Worm (Caenorhabditis elegans) whole organism, young adult: ENCODE data around the gene F18E3.13.

ENCODE experiments used
- B0261.1 ChIP-seq: sonication (generic microtip); optimal IDR thresholded peaks from 2 replicates; lab custom pipeline; 2016; ENCODE audit warnings: mild to moderate bottlenecking, missing genetic modification characterization, moderate library complexity, missing compliant biosample characterization
- C17E4.6 ChIP-seq: fragments of 200-800 bp; sonication (Bioruptor generic); IDR thresholded peaks from 2 replicates; pipeline ENCODE4 v1.3.6; 2022; ENCODE audit warnings: missing genetic modification reagents, missing genetic modification characterization, missing compliant biosample characterization
- D2030.7 ChIP-seq: fragments of 200-800 bp; sonication (Bioruptor generic); IDR thresholded peaks from 2 replicates; pipeline ENCODE4 v1.3.6; 2022; ENCODE audit warnings: missing genetic modification reagents, missing genetic modification characterization, missing compliant biosample characterization
- F23B12.7 ChIP-seq: sonication (generic microtip); optimal IDR thresholded peaks from 2 replicates; lab custom pipeline; 2017; ENCODE audit warnings: missing genetic modification characterization, mild to moderate bottlenecking, missing compliant biosample characterization, antibody characterized with exemption, moderate library complexity; ENCODE audit not compliant: insufficient read depth
- F57A8.1 ChIP-seq: fragments of 200-800 bp; sonication (Bioruptor generic); optimal IDR thresholded peaks from 2 replicates; lab custom pipeline; 2018; ENCODE audit warnings: mild to moderate bottlenecking, missing genetic modification characterization, moderate library complexity, missing compliant biosample characterization
- K12H6.12 ChIP-seq: fragments of 200-800 bp; sonication (Bioruptor generic); optimal IDR thresholded peaks from 2 replicates; lab custom pipeline; 2018; ENCODE audit warnings: mild to moderate bottlenecking, missing genetic modification characterization, missing compliant biosample characterization
- T07F8.4 ChIP-seq: sonication (generic microtip); optimal IDR thresholded peaks from 2 replicates; lab custom pipeline; 2016; ENCODE audit warnings: mild to moderate bottlenecking, missing genetic modification characterization, moderate library complexity, missing compliant biosample characterization
- akir-1 ChIP-seq: fragments of 200-800 bp; sonication (Bioruptor generic); optimal IDR thresholded peaks from 2 replicates; lab custom pipeline; 2018; ENCODE audit warnings: mild to moderate bottlenecking, missing genetic modification characterization, moderate library complexity, missing compliant biosample characterization
- aptf-2 ChIP-seq: fragments of 200-800 bp; sonication (Bioruptor generic); conservative IDR thresholded peaks from 2 replicates; pipeline ENCODE4 v1.3.6; 2022; ENCODE audit warnings: missing genetic modification reagents, missing genetic modification characterization, missing compliant biosample characterization
- bed-1 ChIP-seq: fragments of 200-800 bp; sonication (Bioruptor generic); IDR thresholded peaks from 2 replicates; pipeline ENCODE4 v1.3.6; 2022; ENCODE audit warnings: missing genetic modification reagents, missing genetic modification characterization, missing compliant biosample characterization
- ceh-58 ChIP-seq: fragments of 200-800 bp; sonication (Bioruptor generic); IDR thresholded peaks from 2 replicates; pipeline ENCODE4 v1.3.6; 2022; ENCODE audit warnings: missing genetic modification characterization, missing compliant biosample characterization
- chd-7 ChIP-seq: sonication (generic microtip); optimal IDR thresholded peaks from 2 replicates; lab custom pipeline; 2016; ENCODE audit warnings: mild to moderate bottlenecking, missing genetic modification characterization, moderate library complexity, missing compliant biosample characterization
- die-1 ChIP-seq: sonication (generic microtip); optimal IDR thresholded peaks from 2 replicates; lab custom pipeline; 2016; ENCODE audit warnings: missing genotype, mild to moderate bottlenecking, missing genetic modification characterization, missing compliant biosample characterization
- egl-18 ChIP-seq: fragments of 200-800 bp; sonication (Bioruptor generic); IDR thresholded peaks from 2 replicates; pipeline ENCODE4 v1.3.6; 2022; ENCODE audit warnings: missing genetic modification reagents, missing genetic modification characterization, missing compliant biosample characterization
- egrh-3 ChIP-seq: fragments of 200-800 bp; sonication (Bioruptor generic); IDR thresholded peaks from 2 replicates; pipeline ENCODE4 v1.3.6; 2022; ENCODE audit warnings: missing genetic modification reagents, missing genetic modification characterization, missing compliant biosample characterization
- ekl-4 ChIP-seq: fragments of 200-800 bp; sonication (Bioruptor generic); IDR thresholded peaks from 2 replicates; pipeline ENCODE4 v1.3.6; 2022; ENCODE audit warnings: missing genetic modification reagents, missing genetic modification characterization, missing compliant biosample characterization
- gei-17 ChIP-seq: fragments of 200-800 bp; sonication (Bioruptor generic); optimal IDR thresholded peaks from 2 replicates; lab custom pipeline; 2018; ENCODE audit warnings: mild to moderate bottlenecking, missing genetic modification characterization, missing compliant biosample characterization
- him-1 ChIP-seq: sonication (generic microtip); optimal IDR thresholded peaks from 2 replicates; lab custom pipeline; 2016; ENCODE audit warnings: missing genotype, missing genetic modification reagents, missing genetic modification characterization, missing compliant biosample characterization
- hrde-1 ChIP-seq: sonication (generic microtip); optimal IDR thresholded peaks from 2 replicates; lab custom pipeline; 2016; ENCODE audit warnings: missing genetic modification characterization, mild to moderate bottlenecking, missing compliant biosample characterization, moderate library complexity, missing genotype, missing genetic modification reagents, borderline replicate concordance
- hsf-1 ChIP-seq: fragments of 200-800 bp; sonication (Bioruptor generic); IDR thresholded peaks from 2 replicates; pipeline ENCODE4 v1.3.6; 2022; ENCODE audit warnings: missing genetic modification reagents, missing genetic modification characterization, missing compliant biosample characterization
- lag-1 ChIP-seq: fragments of 200-800 bp; sonication (Bioruptor generic); IDR thresholded peaks from 2 replicates; pipeline ENCODE4 v1.3.6; 2022; ENCODE audit warnings: missing genetic modification reagents, missing genetic modification characterization, missing compliant biosample characterization
- lsl-1 ChIP-seq: fragments of 200-800 bp; sonication (Bioruptor generic); optimal IDR thresholded peaks from 2 replicates; lab custom pipeline; 2018; ENCODE audit warnings: mild to moderate bottlenecking, missing genetic modification characterization, moderate library complexity, missing compliant biosample characterization
- madf-10 ChIP-seq: sonication (generic microtip); optimal IDR thresholded peaks from 2 replicates; lab custom pipeline; 2016; ENCODE audit warnings: mild to moderate bottlenecking, missing genetic modification characterization, missing compliant biosample characterization
- mes-4 ChIP-seq: sonication (generic microtip); optimal IDR thresholded peaks from 2 replicates; lab custom pipeline; 2016; ENCODE audit warnings: missing genotype, missing genetic modification characterization, missing compliant biosample characterization
- nfya-1 ChIP-seq: sonication (generic microtip); optimal IDR thresholded peaks from 2 replicates; lab custom pipeline; 2017; ENCODE audit warnings: antibody characterized with exemption, missing compliant biosample characterization, missing genetic modification characterization, borderline replicate concordance; ENCODE audit not compliant: insufficient read depth
- nfya-2 ChIP-seq: fragments of 200-800 bp; sonication (Bioruptor generic); IDR thresholded peaks from 2 replicates; pipeline ENCODE4 v1.3.6; 2022; ENCODE audit warnings: missing genetic modification reagents, missing genetic modification characterization, missing compliant biosample characterization
- nfyb-1 ChIP-seq: fragments of 200-800 bp; sonication (Bioruptor generic); IDR thresholded peaks from 2 replicates; pipeline ENCODE4 v1.3.6; 2022; ENCODE audit warnings: missing genetic modification reagents, missing genetic modification characterization, missing compliant biosample characterization
- nhr-27 ChIP-seq: fragments of 200-800 bp; sonication (Bioruptor generic); optimal IDR thresholded peaks from 2 replicates; lab custom pipeline; 2018; ENCODE audit warnings: mild to moderate bottlenecking, missing genetic modification characterization, moderate library complexity, missing compliant biosample characterization
- nhr-90 ChIP-seq: sonication (generic microtip); optimal IDR thresholded peaks from 2 replicates; lab custom pipeline; 2016; ENCODE audit warnings: missing genotype, mild to moderate bottlenecking, missing genetic modification characterization, missing compliant biosample characterization
- pbrm-1 ChIP-seq: fragments of 200-800 bp; sonication (Bioruptor generic); IDR thresholded peaks from 2 replicates; pipeline ENCODE4 v1.3.6; 2022; ENCODE audit warnings: missing genetic modification reagents, missing genetic modification characterization, missing compliant biosample characterization
- rcor-1 ChIP-seq: fragments of 200-800 bp; sonication (Bioruptor generic); IDR thresholded peaks from 2 replicates; pipeline ENCODE4 v1.3.6; 2022; ENCODE audit warnings: missing genetic modification reagents, missing genetic modification characterization, missing compliant biosample characterization
- sea-2 ChIP-seq: fragments of 200-800 bp; sonication (Bioruptor generic); IDR thresholded peaks from 2 replicates; pipeline ENCODE4 v1.3.6; 2022; ENCODE audit warnings: missing genetic modification characterization, missing compliant biosample characterization
- snpc-1.3 ChIP-seq: sonication (generic microtip); optimal IDR thresholded peaks from 2 replicates; lab custom pipeline; 2017; ENCODE audit warnings: missing genetic modification characterization, mild to moderate bottlenecking, missing compliant biosample characterization, antibody characterized with exemption, moderate library complexity, missing genotype, missing genetic modification reagents; ENCODE audit not compliant: insufficient read depth
- somi-1 ChIP-seq: fragments of 200-800 bp; sonication (Bioruptor generic); optimal IDR thresholded peaks from 2 replicates; lab custom pipeline; 2018; ENCODE audit warnings: mild to moderate bottlenecking, missing genetic modification characterization, missing compliant biosample characterization
- tbx-9 ChIP-seq: sonication (generic microtip); optimal IDR thresholded peaks from 2 replicates; lab custom pipeline; 2016; ENCODE audit warnings: borderline replicate concordance, missing genetic modification characterization, inconsistent platforms, missing compliant biosample characterization
- unc-130 ChIP-seq: sonication (generic microtip); optimal IDR thresholded peaks from 2 replicates; lab custom pipeline; 2016; ENCODE audit warnings: missing genetic modification reagents, missing genetic modification characterization, missing compliant biosample characterization
- unc-62 ChIP-seq: fragments of 150-350 bp; optimal IDR thresholded peaks from 2 replicates; lab custom pipeline; 2014; ENCODE audit warnings: missing biosample characterization, missing genetic modification reagents, missing genetic modification characterization
- zim-3 ChIP-seq: sonication (generic microtip); optimal IDR thresholded peaks from 2 replicates; lab custom pipeline; 2017; ENCODE audit warnings: mild to moderate bottlenecking, missing genetic modification characterization, moderate library complexity, missing compliant biosample characterization
- ztf-28 ChIP-seq: fragments of 200-800 bp; sonication (Bioruptor generic); IDR thresholded peaks from 2 replicates; pipeline ENCODE4 v1.3.6; 2022; ENCODE audit warnings: missing genetic modification reagents, missing genetic modification characterization, missing compliant biosample characterization

The F18E3.13 gene

ce11 chrV:7417018-7417716 is 1.2 kb downstream of the F18E3.13 start, which contains the start of gene srw-67 (continued):
- TF ChIP-seq unc-130 (GFP tag; lab: Kevin White, UChicago) (no peak), bed-1 (GFP tag; lab: Robert Waterston, UW) (no peak)

DNA sequence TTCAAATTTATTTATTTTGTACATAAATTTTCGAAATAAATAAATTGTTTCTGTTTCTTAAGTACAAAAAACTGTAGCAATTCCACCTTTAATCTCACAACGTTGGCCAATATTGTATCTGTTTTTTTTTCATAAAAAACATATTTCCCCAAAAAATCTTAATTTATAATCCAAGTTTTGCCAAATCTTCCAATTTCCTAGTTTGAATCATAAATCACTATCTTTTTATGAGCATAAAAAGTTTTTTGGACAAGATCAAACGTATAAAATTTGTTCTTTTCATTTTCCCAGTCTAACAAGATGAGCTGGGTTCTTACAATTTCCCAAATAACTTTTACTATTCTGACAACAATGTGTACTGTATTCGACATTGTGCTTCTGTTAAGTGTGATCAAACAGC is 4.2 kb downstream of the F18E3.13 start, which contains the start of gene srxa-4:
Gene srxa-4 (plus strand): TSS at position 301 of the 400 bp plus-strand sequence.
- TF ChIP-seq aptf-2 (GFP tag; lab: Robert Waterston, UW) = no peak
- TF ChIP-seq hsf-1 = no peak
- no peak for TF ChIP-seq nhr-27 (tag; lab: Kevin White, UChicago)
- no peak for TF ChIP-seq him-1 (tag; lab: Kevin White, UChicago)
- TF ChIP-seq ztf-28 (GFP tag; lab: Robert Waterston, UW) = no peak
- TF ChIP-seq madf-10 = no peak
- no peak for TF ChIP-seq lsl-1 (GFP tag; lab: Kevin White, UChicago)
- TF ChIP-seq nfyb-1 (GFP tag; lab: Robert Waterston, UW) = no peak
- no peak for TF ChIP-seq lag-1 (GFP tag; lab: Robert Waterston, UW)
- no peak for TF ChIP-seq pbrm-1 (GFP tag; lab: Robert Waterston, UW)
- TF ChIP-seq C17E4.6 = no peak

DNA sequence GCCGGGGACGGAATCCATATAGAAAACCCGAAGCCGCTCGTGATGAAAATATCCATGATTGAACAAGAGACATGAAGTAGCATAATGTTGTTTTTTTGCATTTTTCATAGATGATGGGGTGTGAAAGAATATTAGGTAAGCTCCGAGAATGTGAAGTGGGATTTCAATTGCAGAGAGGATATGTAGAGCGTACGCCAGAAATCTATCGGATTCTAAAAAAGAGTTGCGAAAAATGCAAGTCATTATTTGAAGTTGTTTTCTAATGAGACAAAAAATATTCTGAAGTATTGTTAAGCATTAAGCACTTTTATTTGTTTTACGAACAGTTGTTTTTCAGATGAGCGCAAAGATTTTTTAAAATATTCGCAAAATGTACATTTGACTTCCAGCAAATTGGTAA is 8.4 kb downstream of the F18E3.13 start, which contains the start of gene F18E3.10:
Gene F18E3.10 (minus strand): TSS at position 101 of the 400 bp plus-strand sequence.
- TF ChIP-seq unc-62 (GFP tag; lab: Kevin White, UChicago) (no peak), die-1 (tag; lab: Kevin White, UChicago) (no peak), egrh-3 (GFP tag; lab: Robert Waterston, UW) (no peak), nhr-90 (tag; lab: Kevin White, UChicago) (no peak), madf-10 (no peak), snpc-1.3 (tag; lab: Kevin White, UChicago) (no peak), chd-7 (tag; lab: Kevin White, UChicago) (no peak), B0261.1 (no peak), ceh-58 (GFP tag; lab: Robert Waterston, UW) (no peak), D2030.7 (GFP tag; lab: Robert Waterston, UW) (no peak), ekl-4 (GFP tag; lab: Robert Waterston, UW) (no peak), zim-3 (no peak), F23B12.7 (no peak), sea-2 (GFP tag; lab: Robert Waterston, UW) (no peak), T07F8.4 (tag; lab: Kevin White, UChicago) (no peak)

- TF ChIP-seq K12H6.12 (tag; lab: Kevin White, UChicago) = no peak
- no peak for TF ChIP-seq mes-4 (tag; lab: Kevin White, UChicago)
- TF ChIP-seq snpc-1.3 (tag; lab: Kevin White, UChicago) = no peak
- TF ChIP-seq D2030.7 (GFP tag; lab: Robert Waterston, UW) = no peak
- no peak for TF ChIP-seq akir-1 (GFP tag; lab: Kevin White, UChicago)
- TF ChIP-seq nfya-1 = no peak
- no peak for TF ChIP-seq hrde-1
- no peak for TF ChIP-seq ztf-28 (GFP tag; lab: Robert Waterston, UW)
- TF ChIP-seq him-1 (tag; lab: Kevin White, UChicago) = no peak
- no peak for TF ChIP-seq egl-18 (GFP tag; lab: Robert Waterston, UW)
- TF ChIP-seq gei-17 (GFP tag; lab: Kevin White, UChicago) = no peak
- TF ChIP-seq tbx-9 (tag; lab: Kevin White, UChicago) = no peak
- TF ChIP-seq nfya-2 (GFP tag; lab: Robert Waterston, UW) = no peak
- no peak for TF ChIP-seq rcor-1
- TF ChIP-seq F57A8.1 (GFP tag; lab: Kevin White, UChicago) = no peak
- TF ChIP-seq somi-1 = no peak
- TF ChIP-seq hsf-1 = no peak
Observed at ce11 chrV:7426594-7426993, 10.6 kb downstream of the F18E3.13 start, which contains the start of gene srw-68. TSS of gene srw-68 (minus strand) at chrV:7426694.
